Worm (Caenorhabditis elegans) whole organism, L4 larva: ENCODE measurements around the gene Y82E9BR.3.

Source experiments
- F26F4.8 ChIP-seq: fragments of 200-800 bp; sonication (Bioruptor generic); conservative IDR thresholded peaks from 2 replicates; pipeline ENCODE4 v1.3.6; 2022; ENCODE audit warnings: missing genetic modification characterization, missing compliant biosample characterization
- Y48G9A.11 ChIP-seq: fragments of 200-800 bp; sonication (Bioruptor generic); IDR thresholded peaks from 2 replicates; pipeline ENCODE4 v1.3.6; 2022; ENCODE audit warnings: missing genetic modification reagents, missing genetic modification characterization, missing compliant biosample characterization
- arid-1 ChIP-seq: fragments of 200-800 bp; sonication (Bioruptor generic); conservative IDR thresholded peaks from 2 replicates; pipeline ENCODE4 v1.3.6; 2022; ENCODE audit warnings: missing genetic modification reagents, missing genetic modification characterization, missing compliant biosample characterization
- ceh-82 ChIP-seq: sonication (generic microtip); optimal IDR thresholded peaks from 2 replicates; lab custom pipeline; 2017; ENCODE audit warnings: missing biosample characterization, missing genetic modification characterization
- ces-1 ChIP-seq: fragments of 150-350 bp; sonication (generic microtip); optimal IDR thresholded peaks from 4 replicates; lab custom pipeline; 2014; ENCODE audit warnings: missing biosample characterization, missing genetic modification reagents, missing genetic modification characterization
- ctbp-1 ChIP-seq: fragments of 200-800 bp; sonication (Bioruptor generic); IDR thresholded peaks from 2 replicates; pipeline ENCODE4 v1.3.6; 2022; ENCODE audit warnings: missing genetic modification reagents, missing genetic modification characterization, missing compliant biosample characterization
- daf-12 ChIP-seq: fragments of 150-350 bp; optimal IDR thresholded peaks from 2 replicates; lab custom pipeline; 2014; ENCODE audit warnings: missing biosample characterization, missing genetic modification reagents, missing genetic modification characterization
- daf-16 ChIP-seq, 3 experiments: sonication (generic microtip); optimal IDR thresholded peaks; 2 replicates each; lab custom pipeline; 2016 to 2017; ENCODE audit warnings: missing genetic modification characterization in 3 of 3, missing genetic modification reagents in 3 of 3, mild to moderate bottlenecking in 2 of 3, missing compliant biosample characterization in 2 of 3, missing biosample characterization in 1 of 3, moderate library complexity in 1 of 3
- daf-8 ChIP-seq: fragments of 200-800 bp; sonication (Bioruptor generic); IDR thresholded peaks from 2 replicates; pipeline ENCODE4 v1.3.6; 2022; ENCODE audit warnings: missing genetic modification characterization, missing compliant biosample characterization
- dmd-6 ChIP-seq: fragments of 200-800 bp; sonication (Bioruptor generic); IDR thresholded peaks from 2 replicates; pipeline ENCODE4 v1.3.6; 2022; ENCODE audit warnings: missing genetic modification reagents, missing genetic modification characterization, missing compliant biosample characterization
- dpl-1 ChIP-seq: fragments of 150-350 bp; optimal IDR thresholded peaks from 2 replicates; lab custom pipeline; 2014; ENCODE audit warnings: missing biosample characterization, missing genetic modification reagents, missing genetic modification characterization
- dve-1 ChIP-seq: sonication (generic microtip); optimal IDR thresholded peaks from 2 replicates; lab custom pipeline; 2017; ENCODE audit warnings: antibody characterized with exemption, mild to moderate bottlenecking, missing genetic modification characterization, missing compliant biosample characterization; ENCODE audit not compliant: insufficient read depth
- egl-27 ChIP-seq: sonication (generic microtip); optimal IDR thresholded peaks from 3 replicates; lab custom pipeline; 2017; ENCODE audit warnings: missing biosample characterization, missing genetic modification reagents, missing genetic modification characterization
- fkh-10 ChIP-seq: fragments of 150-350 bp; optimal IDR thresholded peaks from 2 replicates; lab custom pipeline; 2014; ENCODE audit warnings: missing biosample characterization, missing genetic modification reagents, missing genetic modification characterization
- gei-8 ChIP-seq: fragments of 200-800 bp; sonication (Bioruptor generic); optimal IDR thresholded peaks from 2 replicates; lab custom pipeline; 2018; ENCODE audit warnings: mild to moderate bottlenecking, missing genetic modification characterization, missing compliant biosample characterization
- hif-1 ChIP-seq, 2 experiments: sonication (generic microtip); optimal IDR thresholded peaks; 2 replicates each; lab custom pipeline; 2016 to 2017; ENCODE audit warnings: missing compliant biosample characterization in 2 of 2, missing genetic modification characterization in 2 of 2, missing genetic modification reagents in 2 of 2, missing genotype in 2 of 2, mild to moderate bottlenecking in 1 of 2
- hlh-11 ChIP-seq: fragments of 200-800 bp; sonication (Bioruptor generic); optimal IDR thresholded peaks from 2 replicates; lab custom pipeline; 2018; ENCODE audit warnings: mild to moderate bottlenecking, missing genetic modification characterization, missing compliant biosample characterization
- hlh-30 ChIP-seq: sonication (generic microtip); optimal IDR thresholded peaks from 2 replicates; lab custom pipeline; 2017; ENCODE audit warnings: antibody characterized with exemption, mild to moderate bottlenecking, missing genetic modification characterization, missing compliant biosample characterization; ENCODE audit not compliant: insufficient read depth
- hmg-1.1 ChIP-seq: fragments of 200-800 bp; sonication (Bioruptor generic); IDR thresholded peaks from 2 replicates; pipeline ENCODE4 v1.3.6; 2022; ENCODE audit warnings: missing genetic modification reagents, missing genetic modification characterization, missing compliant biosample characterization
- lin-15B ChIP-seq: fragments of 150-350 bp; sonication (generic microtip); optimal IDR thresholded peaks from 3 replicates; lab custom pipeline; 2014; ENCODE audit warnings: missing biosample characterization, missing genetic modification characterization
- lin-29 ChIP-seq: fragments of 200-800 bp; sonication (Bioruptor generic); IDR thresholded peaks from 2 replicates; pipeline ENCODE4 v1.3.6; 2022; ENCODE audit warnings: missing genetic modification reagents, missing genetic modification characterization, missing compliant biosample characterization
- lir-3 ChIP-seq: sonication (generic microtip); optimal IDR thresholded peaks from 2 replicates; lab custom pipeline; 2016; ENCODE audit warnings: mild to moderate bottlenecking, missing genetic modification characterization, missing compliant biosample characterization
- madf-9 ChIP-seq: fragments of 200-800 bp; sonication (Bioruptor generic); conservative IDR thresholded peaks from 2 replicates; pipeline ENCODE4 v1.3.6; 2022; ENCODE audit warnings: missing genetic modification reagents, missing genetic modification characterization, missing compliant biosample characterization
- mep-1 ChIP-seq: fragments of 150-350 bp; sonication (generic microtip); optimal IDR thresholded peaks from 3 replicates; lab custom pipeline; 2014; ENCODE audit warnings: missing biosample characterization, missing genetic modification characterization
- nhr-25 ChIP-seq: sonication (generic microtip); optimal IDR thresholded peaks from 2 replicates; lab custom pipeline; 2017; ENCODE audit warnings: missing genetic modification characterization, mild to moderate bottlenecking, missing compliant biosample characterization, antibody characterized with exemption, moderate library complexity, borderline replicate concordance; ENCODE audit not compliant: insufficient read depth
- nhr-28 ChIP-seq: fragments of 150-350 bp; optimal IDR thresholded peaks from 2 replicates; lab custom pipeline; 2014; ENCODE audit warnings: missing biosample characterization, missing genetic modification characterization
- nhr-6 ChIP-seq: fragments of 150-350 bp; optimal IDR thresholded peaks from 2 replicates; lab custom pipeline; 2014; ENCODE audit warnings: missing biosample characterization, missing genetic modification characterization
- nhr-76 ChIP-seq: fragments of 150-350 bp; optimal IDR thresholded peaks from 2 replicates; lab custom pipeline; 2014; ENCODE audit warnings: missing biosample characterization, missing genetic modification characterization
- php-3 ChIP-seq: fragments of 200-800 bp; sonication (Bioruptor generic); IDR thresholded peaks from 2 replicates; pipeline ENCODE4 v1.3.6; 2022; ENCODE audit warnings: missing genetic modification reagents, missing genetic modification characterization, missing compliant biosample characterization
- pqm-1 ChIP-seq: sonication (generic microtip); optimal IDR thresholded peaks from 2 replicates; lab custom pipeline; 2017; ENCODE audit warnings: missing biosample characterization, missing genetic modification characterization
- saeg-2 ChIP-seq: fragments of 200-800 bp; sonication (Bioruptor generic); IDR thresholded peaks from 2 replicates; pipeline ENCODE4 v1.3.6; 2022; ENCODE audit warnings: missing genetic modification reagents, missing genetic modification characterization, missing compliant biosample characterization
- set-16 ChIP-seq: fragments of 200-800 bp; sonication (Bioruptor generic); IDR thresholded peaks from 2 replicates; pipeline ENCODE4 v1.3.6; 2022; ENCODE audit warnings: missing genetic modification reagents, missing genetic modification characterization, missing compliant biosample characterization
- snpc-1.2 ChIP-seq: fragments of 200-800 bp; sonication (Bioruptor generic); IDR thresholded peaks from 2 replicates; pipeline ENCODE4 v1.3.6; 2022; ENCODE audit warnings: missing genetic modification reagents, missing genetic modification characterization, missing compliant biosample characterization
- unc-39 ChIP-seq: sonication (generic microtip); optimal IDR thresholded peaks from 2 replicates; lab custom pipeline; 2017; ENCODE audit warnings: missing biosample characterization, missing genetic modification characterization
- unc-62 ChIP-seq, 3 experiments: fragments of 150-350 bp in 1 of 3; sonication (generic microtip); optimal IDR thresholded peaks in 2 of 3; peaks in 1 of 3; 1 replicate in 1 of 3; 2 replicates in 2 of 3; lab custom pipeline; 2014 to 2017; ENCODE audit warnings: missing biosample characterization in 3 of 3, missing genetic modification characterization in 3 of 3, missing genetic modification reagents in 3 of 3, missing genotype in 1 of 3
- zfp-2 ChIP-seq: sonication (generic microtip); optimal IDR thresholded peaks from 2 replicates; lab custom pipeline; 2016; ENCODE audit warnings: mild to moderate bottlenecking, missing genetic modification characterization, missing compliant biosample characterization
- zip-11 ChIP-seq: fragments of 200-800 bp; sonication (Bioruptor generic); IDR thresholded peaks from 2 replicates; pipeline ENCODE4 v1.3.6; 2022; ENCODE audit warnings: missing genetic modification characterization, missing compliant biosample characterization
- zip-2 ChIP-seq: fragments of 150-350 bp; optimal IDR thresholded peaks from 2 replicates; lab custom pipeline; 2014; ENCODE audit warnings: missing biosample characterization, missing genetic modification characterization

Gene Y82E9BR.3

ce11 chrIII:1384694-1385093 lies 34.3 kb upstream of the Y82E9BR.3 start:
- TF ChIP-seq ceh-82 (no peak), zip-11 (no peak), arid-1 (no peak), set-16 (no peak), daf-12 (tag; lab: Kevin White, UChicago) (no peak), php-3 (no peak), lin-15B (tag; lab: Kevin White, UChicago) (no peak), madf-9 (GFP tag; lab: Robert Waterston, UW) (no peak), hmg-1.1 (GFP tag; lab: Robert Waterston, UW) (no peak), lir-3 (tag; lab: Kevin White, UChicago) (no peak), snpc-1.2 (no peak), daf-8 (GFP tag; lab: Robert Waterston, UW) (no peak), dmd-6 (GFP tag; lab: Robert Waterston, UW) (peak; percentile 53), ces-1 (GFP tag; lab: Kevin White, UChicago) (no peak), nhr-25 (tag; lab: Kevin White, UChicago) (no peak), nhr-76 (tag; lab: Kevin White, UChicago) (no peak), fkh-10 (GFP tag; lab: Kevin White, UChicago) (no peak), gei-8 (GFP tag; lab: Kevin White, UChicago) (no peak), daf-16 (GFP tag; optimal IDR thresholded peaks at IDR 0.05; lab: Kevin White, UChicago) (no peak), daf-16 (tag; optimal IDR thresholded peaks at IDR 0.05; lab: Kevin White, UChicago) (peak; percentile 39), zfp-2 (tag; lab: Kevin White, UChicago) (no peak), unc-39 (tag; lab: Kevin White, UChicago) (no peak), nhr-6 (tag; lab: Kevin White, UChicago) (no peak), lin-29 (no peak), hif-1 (tag; optimal IDR thresholded peaks at IDR 0.05; lab: Kevin White, UChicago) (no peak), dpl-1 (GFP tag; lab: Kevin White, UChicago) (no peak), dve-1 (tag; lab: Kevin White, UChicago) (no peak), hlh-11 (peak; percentile 22), egl-27 (tag; lab: Kevin White, UChicago) (no peak), Y48G9A.11 (GFP tag; lab: Robert Waterston, UW) (no peak), pqm-1 (tag; lab: Kevin White, UChicago) (peak; percentile 54), ctbp-1 (GFP tag; lab: Robert Waterston, UW) (no peak), nhr-28 (tag; lab: Kevin White, UChicago) (peak; percentile 50), zip-2 (no peak), mep-1 (no peak)

- TF ChIP-seq daf-16 (GFP tag; optimal IDR thresholded peaks at IDR 0.05; lab: Kevin White, UChicago) (no peak), daf-16 (tag; optimal IDR thresholded peaks at IDR 0.05; lab: Kevin White, UChicago) (peak; percentile 59), pqm-1 (tag; lab: Kevin White, UChicago) (peak; percentile 1), zfp-2 (tag; lab: Kevin White, UChicago) (no peak), unc-62 (GFP tag; optimal IDR thresholded peaks at IDR 0.05 in 1 of 2; lab: Kevin White, UChicago) (peak in 1 of 2 experiments; percentile 82), unc-62 (tag; optimal IDR thresholded peaks at IDR 0.05; lab: Kevin White, UChicago) (no peak), nhr-28 (tag; lab: Kevin White, UChicago) (peak; percentile 23), F26F4.8 (GFP tag; lab: Robert Waterston, UW) (no peak), lin-15B (tag; lab: Kevin White, UChicago) (no peak), saeg-2 (no peak), zip-11 (no peak), hlh-30 (tag; lab: Kevin White, UChicago) (peak; percentile 26), dve-1 (tag; lab: Kevin White, UChicago) (peak; percentile 70), hlh-11 (peak; percentile 55), dmd-6 (GFP tag; lab: Robert Waterston, UW) (peak; percentile 34; the same call in 1 of the 2 replicates)
Measured at ce11 chrIII:1388274-1389058, 30.5 kb upstream of the Y82E9BR.3 start, which contains the start of gene pals-20. Gene pals-20, minus strand, starts transcription at chrIII:1388324.
